Worm (Caenorhabditis elegans) whole organism, L2 larva: ENCODE results near the gene ddp-1.
A peak's percentile ranks its signal among the peaks of the same experiment; 100 is the strongest.

ENCODE experiments used
- C34F6.9 ChIP-seq: fragments of 150-350 bp; optimal IDR thresholded peaks from 2 replicates; lab custom pipeline; 2014; ENCODE audit warnings: missing biosample characterization, missing genetic modification characterization
- F13H6.1 ChIP-seq: sonication (generic microtip); optimal IDR thresholded peaks from 2 replicates; lab custom pipeline; 2016; ENCODE audit warnings: missing genetic modification characterization, missing compliant biosample characterization
- R02D3.7 ChIP-seq: fragments of 150-350 bp; optimal IDR thresholded peaks from 2 replicates; lab custom pipeline; 2014; ENCODE audit warnings: missing biosample characterization, missing genetic modification characterization
- ZK546.5 ChIP-seq: sonication (generic microtip); optimal IDR thresholded peaks from 2 replicates; lab custom pipeline; 2017; ENCODE audit warnings: missing biosample characterization, missing genetic modification characterization
- alr-1 ChIP-seq: fragments of 150-350 bp; optimal IDR thresholded peaks from 2 replicates; lab custom pipeline; 2014; ENCODE audit warnings: missing biosample characterization, missing genetic modification characterization
- aly-2 ChIP-seq: fragments of 150-350 bp; optimal IDR thresholded peaks from 2 replicates; lab custom pipeline; 2014; ENCODE audit warnings: missing biosample characterization, missing genetic modification characterization
- ama-1 ChIP-seq: fragments of 150-350 bp; optimal IDR thresholded peaks from 2 replicates; lab custom pipeline; 2018; ENCODE audit warnings: inconsistent platforms
- blmp-1 ChIP-seq: sonication (generic microtip); optimal IDR thresholded peaks from 2 replicates; lab custom pipeline; 2017; ENCODE audit warnings: missing genetic modification characterization, mild to moderate bottlenecking, missing compliant biosample characterization, antibody characterized with exemption, moderate library complexity; ENCODE audit not compliant: insufficient read depth
- ceh-16 ChIP-seq: fragments of 150-350 bp; optimal IDR thresholded peaks from 2 replicates; lab custom pipeline; 2014; ENCODE audit warnings: missing biosample characterization, missing genetic modification characterization
- ceh-82 ChIP-seq: fragments of 150-350 bp; optimal IDR thresholded peaks from 2 replicates; lab custom pipeline; 2014; ENCODE audit warnings: missing biosample characterization, missing genetic modification characterization
- crh-2 ChIP-seq: sonication (generic microtip); optimal IDR thresholded peaks from 2 replicates; lab custom pipeline; 2017; ENCODE audit warnings: missing biosample characterization, missing genetic modification characterization
- dmd-4 ChIP-seq: sonication (generic microtip); optimal IDR thresholded peaks from 2 replicates; lab custom pipeline; 2017; ENCODE audit warnings: missing biosample characterization, missing genetic modification characterization
- egl-27 ChIP-seq: sonication (generic microtip); optimal IDR thresholded peaks from 3 replicates; lab custom pipeline; 2017; ENCODE audit warnings: missing biosample characterization, missing genetic modification reagents, missing genetic modification characterization
- elt-1 ChIP-seq: fragments of 150-350 bp; optimal IDR thresholded peaks from 2 replicates; lab custom pipeline; 2014; ENCODE audit warnings: missing biosample characterization, missing genetic modification characterization
- elt-3 ChIP-seq: sonication (generic microtip); optimal IDR thresholded peaks from 2 replicates; lab custom pipeline; 2017; ENCODE audit warnings: missing biosample characterization, missing genetic modification characterization
- fos-1 ChIP-seq: fragments of 150-350 bp; optimal IDR thresholded peaks from 2 replicates; lab custom pipeline; 2014; ENCODE audit warnings: missing biosample characterization, missing genetic modification characterization
- gmeb-1 ChIP-seq: fragments of 150-350 bp; optimal IDR thresholded peaks from 2 replicates; lab custom pipeline; 2014; ENCODE audit warnings: missing biosample characterization, missing genetic modification characterization
- lin-11 ChIP-seq: fragments of 150-350 bp; sonication (generic microtip); optimal IDR thresholded peaks from 2 replicates; lab custom pipeline; 2014; ENCODE audit warnings: missing biosample characterization, missing genetic modification characterization, inconsistent platforms, mixed read lengths
- lin-13 ChIP-seq: fragments of 150-350 bp; optimal IDR thresholded peaks from 2 replicates; lab custom pipeline; 2014; ENCODE audit warnings: missing biosample characterization, missing genetic modification reagents, missing genetic modification characterization
- lin-39 ChIP-seq: fragments of 150-350 bp; optimal IDR thresholded peaks from 2 replicates; lab custom pipeline; 2014; ENCODE audit warnings: missing biosample characterization, missing genetic modification reagents, missing genetic modification characterization
- lsy-2 ChIP-seq, 2 experiments: fragments of 150-350 bp in 1 of 2; sonication (generic microtip) in 1 of 2; optimal IDR thresholded peaks; 2 replicates each; lab custom pipeline; 2014 to 2017; ENCODE audit warnings: missing biosample characterization in 2 of 2, missing genetic modification characterization in 2 of 2
- mab-5 ChIP-seq: fragments of 150-350 bp; optimal IDR thresholded peaks from 2 replicates; lab custom pipeline; 2014; ENCODE audit warnings: missing biosample characterization, missing genetic modification characterization
- nhr-10 ChIP-seq: sonication (generic microtip); optimal IDR thresholded peaks from 2 replicates; lab custom pipeline; 2017; ENCODE audit warnings: missing biosample characterization, missing genetic modification characterization
- nhr-11 ChIP-seq: fragments of 150-350 bp; optimal IDR thresholded peaks from 2 replicates; lab custom pipeline; 2014; ENCODE audit warnings: missing biosample characterization, missing genetic modification characterization
- nhr-12 ChIP-seq: fragments of 150-350 bp; optimal IDR thresholded peaks from 2 replicates; lab custom pipeline; 2014; ENCODE audit warnings: missing biosample characterization, missing genetic modification characterization
- nhr-129 ChIP-seq: fragments of 150-350 bp; optimal IDR thresholded peaks from 2 replicates; lab custom pipeline; 2014; ENCODE audit warnings: missing biosample characterization, missing genetic modification characterization
- nhr-21 ChIP-seq: fragments of 150-350 bp; optimal IDR thresholded peaks from 2 replicates; lab custom pipeline; 2014; ENCODE audit warnings: missing biosample characterization, missing genetic modification characterization
- nhr-23 ChIP-seq: fragments of 150-350 bp; optimal IDR thresholded peaks from 2 replicates; lab custom pipeline; 2014; ENCODE audit warnings: missing biosample characterization, missing genetic modification reagents, missing genetic modification characterization
- nhr-237 ChIP-seq: fragments of 150-350 bp; optimal IDR thresholded peaks from 2 replicates; lab custom pipeline; 2014; ENCODE audit warnings: missing biosample characterization, missing genetic modification characterization
- nhr-25 ChIP-seq: fragments of 150-350 bp; sonication (generic microtip); optimal IDR thresholded peaks from 3 replicates; lab custom pipeline; 2014; ENCODE audit warnings: missing biosample characterization, missing genetic modification characterization
- nhr-6 ChIP-seq: fragments of 150-350 bp; optimal IDR thresholded peaks from 2 replicates; lab custom pipeline; 2014; ENCODE audit warnings: missing biosample characterization, missing genetic modification characterization
- nhr-77 ChIP-seq: fragments of 150-350 bp; optimal IDR thresholded peaks from 2 replicates; lab custom pipeline; 2014; ENCODE audit warnings: missing biosample characterization, missing genetic modification characterization
- peb-1 ChIP-seq: fragments of 150-350 bp; optimal IDR thresholded peaks from 2 replicates; lab custom pipeline; 2014; ENCODE audit warnings: missing biosample characterization, missing genetic modification characterization
- sem-4 ChIP-seq: fragments of 150-350 bp; optimal IDR thresholded peaks from 2 replicates; lab custom pipeline; 2014; ENCODE audit warnings: missing biosample characterization, missing genetic modification reagents, missing genetic modification characterization
- skn-1 ChIP-seq: sonication (generic microtip); optimal IDR thresholded peaks from 2 replicates; lab custom pipeline; 2017; ENCODE audit warnings: missing biosample characterization, missing genetic modification characterization
- sma-3 ChIP-seq: sonication (generic microtip); optimal IDR thresholded peaks from 2 replicates; lab custom pipeline; 2016; ENCODE audit warnings: missing genetic modification reagents, missing genetic modification characterization, missing compliant biosample characterization
- snpc-4 ChIP-seq: fragments of 150-350 bp; optimal IDR thresholded peaks from 2 replicates; lab custom pipeline; 2014; ENCODE audit warnings: missing biosample characterization, missing genetic modification characterization
- unc-39 ChIP-seq: fragments of 150-350 bp; optimal IDR thresholded peaks from 2 replicates; lab custom pipeline; 2014; ENCODE audit warnings: missing biosample characterization, missing genetic modification characterization
- unc-55 ChIP-seq: fragments of 150-350 bp; sonication (generic microtip); optimal IDR thresholded peaks from 3 replicates; lab custom pipeline; 2014; ENCODE audit warnings: missing biosample characterization, missing genetic modification reagents, missing genetic modification characterization
- unc-62 ChIP-seq: fragments of 150-350 bp; optimal IDR thresholded peaks from 2 replicates; lab custom pipeline; 2014; ENCODE audit warnings: missing biosample characterization, missing genetic modification reagents, missing genetic modification characterization
- zag-1 ChIP-seq: fragments of 150-350 bp; optimal IDR thresholded peaks from 2 replicates; lab custom pipeline; 2014; ENCODE audit warnings: missing biosample characterization, missing genetic modification characterization
- ztf-1 ChIP-seq: fragments of 200-800 bp; sonication (Bioruptor generic); conservative IDR thresholded peaks from 2 replicates; pipeline ENCODE4 v1.3.6; 2022; ENCODE audit warnings: missing genetic modification characterization, missing compliant biosample characterization
- ztf-11 ChIP-seq: sonication (generic microtip); optimal IDR thresholded peaks from 2 replicates; lab custom pipeline; 2017; ENCODE audit warnings: missing biosample characterization, missing genetic modification characterization
- ztf-4 ChIP-seq: fragments of 150-350 bp; optimal IDR thresholded peaks from 2 replicates; lab custom pipeline; 2014; ENCODE audit warnings: missing biosample characterization, missing genetic modification characterization

Gene ddp-1

ce11 chrIII:1893405-1893804, 33.7 kb downstream of the ddp-1 start:
- TF ChIP-seq C34F6.9 (tag; lab: Kevin White, UChicago) = no peak
- no peak for TF ChIP-seq nhr-237 (tag; lab: Kevin White, UChicago)
- no peak for TF ChIP-seq ztf-11 (tag; lab: Kevin White, UChicago)
- no peak for TF ChIP-seq nhr-77 (tag; lab: Kevin White, UChicago)
- TF ChIP-seq mab-5 (tag; lab: Kevin White, UChicago) = no peak
- TF ChIP-seq elt-3 = no peak
- TF ChIP-seq nhr-11 (tag; lab: Kevin White, UChicago) = no peak
- no peak for TF ChIP-seq ceh-16
- no peak for TF ChIP-seq dmd-4 (tag; lab: Kevin White, UChicago)
- TF ChIP-seq nhr-10 = no peak
- no peak for TF ChIP-seq fos-1 (tag; lab: Kevin White, UChicago)
- TF ChIP-seq unc-39 (tag; lab: Kevin White, UChicago) = no peak
- no peak for TF ChIP-seq nhr-25 (tag; lab: Kevin White, UChicago)
- TF ChIP-seq lin-13 (GFP tag; lab: Kevin White, UChicago) = no peak
- TF ChIP-seq aly-2 = no peak
- no peak for TF ChIP-seq R02D3.7 (tag; lab: Kevin White, UChicago)
- TF ChIP-seq unc-62 (GFP tag; lab: Kevin White, UChicago) = no peak
- no peak for TF ChIP-seq peb-1 (tag; lab: Kevin White, UChicago)
- TF ChIP-seq nhr-129 (tag; lab: Kevin White, UChicago) = no peak
- TF ChIP-seq, all 48 proteins: peak for 0

- no peak for TF ChIP-seq unc-55 (GFP tag; lab: Kevin White, UChicago)
- no peak for TF ChIP-seq ztf-4 (tag; lab: Kevin White, UChicago)
- TF ChIP-seq elt-1 = no peak
- no peak for TF ChIP-seq nhr-129 (tag; lab: Kevin White, UChicago)
- no peak for TF ChIP-seq lsy-2 (tag; optimal IDR thresholded peaks at IDR 0.05; lab: Kevin White, UChicago)
- TF ChIP-seq lin-11 = no peak
Measured at ce11 chrIII:1893851-1894250, 34.2 kb downstream of the ddp-1 start, which contains the start of the genes B0524.5 and B0524.2. TSS of gene B0524.5 (minus strand) at chrIII:1893890. TSS of gene B0524.2 (plus strand) at chrIII:1894057.

- TF ChIP-seq lin-13 (GFP tag; lab: Kevin White, UChicago) = peak; percentile 63
- TF ChIP-seq lsy-2 (tag; optimal IDR thresholded peaks at IDR 0.05; lab: Kevin White, UChicago) = peak in 1 of 2 experiments; percentile 50
Measured at ce11 chrIII:1900406-1900805, 40.7 kb downstream of the ddp-1 start.

- TF ChIP-seq snpc-4 (tag; lab: Kevin White, UChicago) = no peak
- no peak for TF ChIP-seq zag-1 (tag; lab: Kevin White, UChicago)
- no peak for TF ChIP-seq nhr-21
- TF ChIP-seq ztf-4 (tag; lab: Kevin White, UChicago) = no peak
- TF ChIP-seq elt-1 = no peak
- TF ChIP-seq nhr-129 (tag; lab: Kevin White, UChicago) = no peak
- TF ChIP-seq nhr-25 (tag; lab: Kevin White, UChicago) = no peak
- no peak for TF ChIP-seq peb-1 (tag; lab: Kevin White, UChicago)
- no peak for TF ChIP-seq blmp-1
- no peak for TF ChIP-seq crh-2 (tag; lab: Kevin White, UChicago)
- TF ChIP-seq unc-39 (tag; lab: Kevin White, UChicago) = no peak
- TF ChIP-seq lin-39 = no peak
- TF ChIP-seq egl-27 = no peak
- TF ChIP-seq C34F6.9 (tag; lab: Kevin White, UChicago) = no peak
- TF ChIP-seq lin-13 (GFP tag; lab: Kevin White, UChicago) = no peak
- TF ChIP-seq nhr-237 (tag; lab: Kevin White, UChicago) = no peak
- TF ChIP-seq mab-5 (tag; lab: Kevin White, UChicago) = no peak
- TF ChIP-seq, all 48 proteins: peak for 0
Measured at ce11 chrIII:1903966-1904365, 44.3 kb downstream of the ddp-1 start.

ce11 chrIII:1905589-1905988, 45.9 kb downstream of the ddp-1 start, which contains the start of the genes B0524.6 and pqn-41:
TSS of gene B0524.6 (minus strand) at chrIII:1905640.
TSS of gene pqn-41 (plus strand) at chrIII:1905958.
- TF ChIP-seq lsy-2 (tag; optimal IDR thresholded peaks at IDR 0.05; lab: Kevin White, UChicago) (peak in 1 of 2 experiments; percentile 86), ceh-16 (no peak), gmeb-1 (tag; lab: Kevin White, UChicago) (peak; percentile 70), nhr-237 (tag; lab: Kevin White, UChicago) (no peak), nhr-21 (no peak), nhr-12 (tag; lab: Kevin White, UChicago) (no peak), mab-5 (tag; lab: Kevin White, UChicago) (no peak), ceh-82 (tag; lab: Kevin White, UChicago) (no peak), egl-27 (no peak), R02D3.7 (tag; lab: Kevin White, UChicago) (no peak), ZK546.5 (tag; lab: Kevin White, UChicago) (no peak), ama-1 (lab: Kevin White, UChicago) (no peak), ztf-1 (no peak), skn-1 (no peak), peb-1 (tag; lab: Kevin White, UChicago) (no peak), nhr-25 (tag; lab: Kevin White, UChicago) (peak; percentile 18), unc-62 (GFP tag; lab: Kevin White, UChicago) (no peak), sem-4 (tag; lab: Kevin White, UChicago) (peak; percentile 32), nhr-11 (tag; lab: Kevin White, UChicago) (no peak), unc-39 (tag; lab: Kevin White, UChicago) (no peak), lin-13 (GFP tag; lab: Kevin White, UChicago) (peak; percentile 71), sma-3 (no peak), F13H6.1 (tag; lab: Kevin White, UChicago) (peak; percentile 43), nhr-23 (tag; lab: Kevin White, UChicago) (no peak), snpc-4 (tag; lab: Kevin White, UChicago) (no peak), nhr-6 (tag; lab: Kevin White, UChicago) (no peak), elt-3 (no peak), elt-1 (no peak), alr-1 (tag; lab: Kevin White, UChicago) (no peak)
